Worm (Caenorhabditis elegans) whole organism, L2 larva: ENCODE measurements around the gene M6.11.

Experiments used
- ceh-82 ChIP-seq: fragments of 150-350 bp; optimal IDR thresholded peaks from 2 replicates; lab custom pipeline; 2014; ENCODE audit warnings: missing biosample characterization, missing genetic modification characterization
- egl-27 ChIP-seq: sonication (generic microtip); optimal IDR thresholded peaks from 3 replicates; lab custom pipeline; 2017; ENCODE audit warnings: missing biosample characterization, missing genetic modification reagents, missing genetic modification characterization
- fos-1 ChIP-seq: fragments of 150-350 bp; optimal IDR thresholded peaks from 2 replicates; lab custom pipeline; 2014; ENCODE audit warnings: missing biosample characterization, missing genetic modification characterization
- nhr-10 ChIP-seq: sonication (generic microtip); optimal IDR thresholded peaks from 2 replicates; lab custom pipeline; 2017; ENCODE audit warnings: missing biosample characterization, missing genetic modification characterization
- nhr-11 ChIP-seq: fragments of 150-350 bp; optimal IDR thresholded peaks from 2 replicates; lab custom pipeline; 2014; ENCODE audit warnings: missing biosample characterization, missing genetic modification characterization
- nhr-23 ChIP-seq: fragments of 150-350 bp; optimal IDR thresholded peaks from 2 replicates; lab custom pipeline; 2014; ENCODE audit warnings: missing biosample characterization, missing genetic modification reagents, missing genetic modification characterization
- sma-9 ChIP-seq, 2 experiments: fragments of 150-350 bp in 1 of 2; sonication (generic microtip) in 1 of 2; optimal IDR thresholded peaks; 2 replicates each; lab custom pipeline; 2014 to 2016; ENCODE audit warnings: missing genetic modification characterization in 2 of 2, mild to moderate bottlenecking in 1 of 2, missing biosample characterization in 1 of 2, missing compliant biosample characterization in 1 of 2, missing genetic modification reagents in 1 of 2, moderate library complexity in 1 of 2
- unc-39 ChIP-seq: fragments of 150-350 bp; optimal IDR thresholded peaks from 2 replicates; lab custom pipeline; 2014; ENCODE audit warnings: missing biosample characterization, missing genetic modification characterization
- unc-62 ChIP-seq: fragments of 150-350 bp; optimal IDR thresholded peaks from 2 replicates; lab custom pipeline; 2014; ENCODE audit warnings: missing biosample characterization, missing genetic modification reagents, missing genetic modification characterization
- zag-1 ChIP-seq: fragments of 150-350 bp; optimal IDR thresholded peaks from 2 replicates; lab custom pipeline; 2014; ENCODE audit warnings: missing biosample characterization, missing genetic modification characterization

DNA sequence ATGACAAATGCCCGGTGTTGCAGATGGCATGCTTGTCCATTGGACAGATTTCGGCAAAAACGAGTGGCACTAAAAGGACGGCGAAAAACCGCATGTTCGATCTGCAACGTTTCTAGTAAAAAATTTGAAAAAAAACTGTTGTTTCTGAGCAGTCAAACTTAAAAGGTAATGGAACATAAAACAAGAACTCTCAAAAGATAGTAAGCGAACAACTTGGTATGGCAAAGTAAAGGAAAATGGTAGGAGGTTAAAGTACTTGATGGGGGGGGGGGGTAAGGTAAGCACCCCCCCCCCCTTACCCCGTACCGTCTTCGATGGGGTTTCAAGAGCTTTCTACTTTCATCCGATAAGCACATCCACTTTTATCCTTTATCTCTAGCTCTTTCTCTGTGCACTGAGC, 32.9 kb downstream of the M6.11 start, which contains the start of gene F13C5.5:
- TF ChIP-seq ceh-82 (tag; lab: Kevin White, UChicago) (no peak), fos-1 (tag; lab: Kevin White, UChicago) (no peak), zag-1 (no peak), nhr-11 (tag; lab: Kevin White, UChicago) (no peak), nhr-23 (no peak), nhr-10 (tag; lab: Kevin White, UChicago) (no peak), sma-9 (GFP tag; optimal IDR thresholded peaks at IDR 0.05; lab: Kevin White, UChicago) (no peak), sma-9 (tag; optimal IDR thresholded peaks at IDR 0.05; lab: Kevin White, UChicago) (no peak), unc-39 (tag; lab: Kevin White, UChicago) (no peak), unc-62 (GFP tag; lab: Kevin White, UChicago) (no peak), egl-27 (tag; lab: Kevin White, UChicago) (no peak)
